Worm (Caenorhabditis elegans): ENCODE data around the gene F15E6.6.

ce11 chrIV:4236671-4237070 is 47.2 kb downstream of the F15E6.6 start:
- TF ChIP-seq ztf-23 (GFP tag; IDR thresholded peaks at IDR 0.05) (no peak), cog-1 (tag; optimal IDR thresholded peaks at IDR 0.05) (no peak), ref-1 (GFP tag; conservative IDR thresholded peaks at IDR 0.05) (no peak), flt-1 (GFP tag; IDR thresholded peaks at IDR 0.05) (no peak)

Data from whole organism, midembryonic.